Fruit fly (Drosophila melanogaster): ENCODE results near the gene side.

side gene

dm6 chr3R:27440628-27441027 is 3.3 kb upstream of the side start, which contains the start of gene CG44290 (continued):
- TF ChIP-seq E2f1 (GFP tag; IDR thresholded peaks at IDR 0.05) (0 out of 2 replicates have a peak, but pooled peaks have one; percentile 12), CG6654 (GFP tag; optimal IDR thresholded peaks at IDR 0.05) (no peak), CG7928 (GFP tag; optimal IDR thresholded peaks at IDR 0.05) (no peak), lola (GFP tag; optimal IDR thresholded peaks at IDR 0.05) (peak in 1 of 3 experiments; percentile 73), dati (GFP tag; IDR thresholded peaks at IDR 0.05) (no peak), hkb (optimal IDR thresholded peaks at IDR 0.05) (no peak), hkb (GFP tag; IDR thresholded peaks at IDR 0.05) (0 out of 2 replicates have a peak, but pooled peaks have one; percentile 36), pum (GFP tag; optimal IDR thresholded peaks at IDR 0.05) (peak; percentile 48), CG8290 (GFP tag; optimal IDR thresholded peaks at IDR 0.05) (no peak), CG8290 (tag; optimal IDR thresholded peaks at IDR 0.05) (no peak), CG7556 (GFP tag; optimal IDR thresholded peaks at IDR 0.05) (peak; percentile 53), inv (GFP tag; IDR thresholded peaks at IDR 0.05; ENCODE audit: partially characterized antibody) (no peak), Six4 (GFP tag; optimal IDR thresholded peaks at IDR 0.05) (peak; percentile 11), Deaf1 (tag; optimal IDR thresholded peaks at IDR 0.05) (peak; percentile 8), trem (tag; optimal IDR thresholded peaks at IDR 0.05) (peak; percentile 52), Fer3 (tag; optimal IDR thresholded peaks at IDR 0.05) (peak; percentile 1), CG8388 (GFP tag; optimal IDR thresholded peaks at IDR 0.05) (peak; percentile 43), CG5180 (GFP tag; optimal IDR thresholded peaks at IDR 0.05) (peak; percentile 31), CG11093 (GFP tag; IDR thresholded peaks at IDR 0.05) (0 out of 3 replicates have a peak, but pooled peaks have one; percentile 55), CG17802 (tag; optimal IDR thresholded peaks at IDR 0.05) (peak; percentile 26), CG15601 (tag; optimal IDR thresholded peaks at IDR 0.05) (peak; percentile 21), nmo (GFP tag; optimal IDR thresholded peaks at IDR 0.05) (peak; percentile 57), mam (GFP tag; optimal IDR thresholded peaks at IDR 0.05) (no peak), zfh1 (GFP tag; IDR thresholded peaks at IDR 0.05) (peak; percentile 62; the same call in 2 of the 3 replicates), lmd (GFP tag; IDR thresholded peaks at IDR 0.05) (peak; percentile 39), Meics (GFP tag; optimal IDR thresholded peaks at IDR 0.05) (no peak), nerfin-1 (tag; optimal IDR thresholded peaks at IDR 0.05) (peak; percentile 59), CG10366 (GFP tag; IDR thresholded peaks at IDR 0.05) (peak; percentile 14; the same call in 1 of the 2 replicates), Bdp1 (GFP tag; optimal IDR thresholded peaks at IDR 0.05) (no peak), CG34422 (GFP tag; IDR thresholded peaks at IDR 0.05) (no peak), dmrt99B (tag; optimal IDR thresholded peaks at IDR 0.05) (peak; percentile 46), schlank (tag; optimal IDR thresholded peaks at IDR 0.05) (no peak), BEAF-32 (GFP tag; optimal IDR thresholded peaks at IDR 0.05) (no peak), Doc2 (GFP tag; IDR thresholded peaks at IDR 0.05) (no peak), CG17361 (GFP tag; IDR thresholded peaks at IDR 0.05) (peak; percentile 75), H2.0 (GFP tag; IDR thresholded peaks at IDR 0.05) (no peak), CG16815 (GFP tag; optimal IDR thresholded peaks at IDR 0.05) (peak; percentile 29), BtbVII (GFP tag; optimal IDR thresholded peaks at IDR 0.05) (no peak), CG2120 (GFP tag; optimal IDR thresholded peaks at IDR 0.05) (no peak), CG11504 (tag; optimal IDR thresholded peaks at IDR 0.05) (peak; percentile 65), wor (GFP tag; IDR thresholded peaks at IDR 0.05) (no peak), D (optimal IDR thresholded peaks at IDR 0.05) (no peak), D (GFP tag; optimal IDR thresholded peaks at IDR 0.05) (peak; percentile 66), pnt (GFP tag; optimal IDR thresholded peaks at IDR 0.05) (peak; percentile 53), CG8478 (optimal IDR thresholded peaks at IDR 0.05) (no peak), CG17385 (GFP tag; optimal IDR thresholded peaks at IDR 0.05) (peak; percentile 23), seq (GFP tag; IDR thresholded peaks at IDR 0.05) (no peak), tup (GFP tag; optimal IDR thresholded peaks at IDR 0.05) (no peak), CG2889 (GFP tag; IDR thresholded peaks at IDR 0.05) (no peak), CG11696 (GFP tag; IDR thresholded peaks at IDR 0.05) (no peak), eve (GFP tag; optimal IDR thresholded peaks at IDR 0.05) (peak in 1 of 2 experiments; percentile 61), ara (GFP tag; IDR thresholded peaks at IDR 0.05) (peak; percentile 80)
